Worm (Caenorhabditis elegans) whole organism, midembryonic: ENCODE results near the gene R08E3.1.

Source experiments
- T22C8.4 ChIP-seq: fragments of 200-800 bp; sonication (Bioruptor generic); IDR thresholded peaks from 2 replicates; pipeline ENCODE4 v1.3.6; 2022; ENCODE audit warnings: missing genetic modification characterization, missing compliant biosample characterization
- cog-1 ChIP-seq: sonication (generic microtip); optimal IDR thresholded peaks from 2 replicates; lab custom pipeline; 2016; ENCODE audit warnings: missing genetic modification characterization, missing compliant biosample characterization
- flt-1 ChIP-seq: fragments of 200-800 bp; sonication (Bioruptor generic); IDR thresholded peaks from 2 replicates; pipeline ENCODE4 v1.3.6; 2022; ENCODE audit warnings: missing genetic modification characterization, missing compliant biosample characterization
- med-1 ChIP-seq: sonication (generic microtip); optimal IDR thresholded peaks from 2 replicates; lab custom pipeline; 2017; ENCODE audit warnings: missing genetic modification characterization, mild to moderate bottlenecking, missing compliant biosample characterization, antibody characterized with exemption, missing genetic modification reagents; ENCODE audit not compliant: insufficient read depth
- ref-1 ChIP-seq: fragments of 200-800 bp; sonication (Bioruptor generic); conservative IDR thresholded peaks from 2 replicates; pipeline ENCODE4 v1.3.6; 2022; ENCODE audit warnings: missing genetic modification reagents, missing genetic modification characterization, missing compliant biosample characterization

ce11 chrX:4795329-4795728, 27.1 kb upstream of the R08E3.1 start:
- TF ChIP-seq flt-1 (GFP tag; lab: Robert Waterston, UW), result no peak
- TF ChIP-seq T22C8.4 (GFP tag; lab: Robert Waterston, UW), result no peak
- TF ChIP-seq ref-1 (GFP tag; lab: Robert Waterston, UW), result no peak
- no peak for TF ChIP-seq cog-1 (tag; lab: Kevin White, UChicago)
- TF ChIP-seq med-1, result no peak
